Worm (Caenorhabditis elegans) whole organism, L1 larva: ENCODE measurements around the gene pigg-1.

Experiments
- F16B12.6 ChIP-seq: fragments of 150-350 bp; optimal IDR thresholded peaks from 2 replicates; lab custom pipeline; 2014; ENCODE audit warnings: missing biosample characterization, missing genetic modification characterization
- ama-1 ChIP-seq: fragments of 150-350 bp; optimal IDR thresholded peaks from 2 replicates; lab custom pipeline; 2014
- egl-27 ChIP-seq, 2 experiments: fragments of 150-350 bp in 1 of 2; sonication (generic microtip); optimal IDR thresholded peaks; 3 replicates each; lab custom pipeline; 2017 to 2018; ENCODE audit warnings: missing biosample characterization in 2 of 2, missing genetic modification characterization in 2 of 2, missing genetic modification reagents in 2 of 2
- pqm-1 ChIP-seq: sonication (generic microtip); optimal IDR thresholded peaks from 3 replicates; lab custom pipeline; 2017; ENCODE audit warnings: missing biosample characterization, missing genetic modification characterization
- skn-1 ChIP-seq: fragments of 150-350 bp; optimal IDR thresholded peaks from 2 replicates; lab custom pipeline; 2014; ENCODE audit warnings: missing biosample characterization, missing genetic modification characterization
- unc-62 ChIP-seq: fragments of 150-350 bp; optimal IDR thresholded peaks from 2 replicates; lab custom pipeline; 2014; ENCODE audit warnings: missing biosample characterization, missing genetic modification reagents, missing genetic modification characterization

ce11 chrII:8570977-8571376 is 29.1 kb downstream of the pigg-1 start, which contains the start of gene bcs-1:
- TF ChIP-seq egl-27 (tag; optimal IDR thresholded peaks at IDR 0.05; lab: Kevin White, UChicago) (no peak), F16B12.6 (tag; lab: Kevin White, UChicago) (no peak), pqm-1 (tag; lab: Kevin White, UChicago) (no peak), ama-1 (no peak), unc-62 (GFP tag; lab: Kevin White, UChicago) (no peak), skn-1 (tag; lab: Kevin White, UChicago) (no peak)
